Fruit fly (Drosophila melanogaster) whole organism, embryonic: ENCODE measurements around the gene TTLL5.

Experiments used
- BEAF-32 ChIP-seq: fragments of 200-800 bp; sonication (Bioruptor generic); optimal IDR thresholded peaks from 3 replicates; lab custom pipeline; 2017; ENCODE audit warnings: missing biosample characterization, missing genetic modification characterization, mild to moderate bottlenecking, moderate library complexity, missing genetic modification reagents
- Bdp1 ChIP-seq: fragments of 200-800 bp; sonication (Bioruptor generic); optimal IDR thresholded peaks from 3 replicates; lab custom pipeline; 2016; ENCODE audit warnings: missing biosample characterization, missing genetic modification characterization
- CG10209 ChIP-seq: fragments of 200-800 bp; sonication (Bioruptor generic); optimal IDR thresholded peaks from 3 replicates; lab custom pipeline; 2017; ENCODE audit warnings: missing biosample characterization, mild to moderate bottlenecking, missing genetic modification characterization, missing genetic modification reagents
- CG13287 ChIP-seq: fragments of 200-800 bp; sonication (Bioruptor generic); IDR thresholded peaks from 2 replicates; pipeline ENCODE4 v1.3.6; 2022; ENCODE audit warnings: missing biosample characterization, missing genetic modification characterization; ENCODE audit not compliant: partially characterized antibody
- CG1602 ChIP-seq: fragments of 200-800 bp; sonication (Bioruptor generic); optimal IDR thresholded peaks from 3 replicates; lab custom pipeline; 2016; ENCODE audit warnings: missing biosample characterization, missing genetic modification characterization
- CG2116 ChIP-seq: fragments of 200-800 bp; sonication (Bioruptor generic); optimal IDR thresholded peaks from 3 replicates; lab custom pipeline; 2018; ENCODE audit warnings: missing biosample characterization, mild to moderate bottlenecking, missing genetic modification characterization
- CG31388 ChIP-seq: fragments of 200-800 bp; sonication (Bioruptor generic); optimal IDR thresholded peaks from 2 replicates; lab custom pipeline; 2016; ENCODE audit warnings: missing biosample characterization, missing genetic modification characterization
- CG3163 ChIP-seq: fragments of 200-800 bp; sonication (Bioruptor generic); optimal IDR thresholded peaks from 3 replicates; lab custom pipeline; 2016; ENCODE audit warnings: missing biosample characterization, missing genetic modification characterization
- CG3847 ChIP-seq: fragments of 200-800 bp; sonication (Bioruptor generic); IDR thresholded peaks from 2 replicates; pipeline ENCODE4 v1.3.6; 2022; ENCODE audit warnings: missing biosample characterization, missing genetic modification characterization
- CG6791 ChIP-seq: fragments of 200-800 bp; sonication (Bioruptor generic); IDR thresholded peaks from 3 replicates; pipeline ENCODE4 v1.3.6; 2022; ENCODE audit warnings: missing biosample characterization, missing genetic modification characterization; ENCODE audit not compliant: partially characterized antibody
- CG7963 ChIP-seq: fragments of 200-800 bp; sonication (Bioruptor generic); IDR thresholded peaks from 3 replicates; pipeline ENCODE4 v1.3.6; 2022; ENCODE audit warnings: missing biosample characterization, missing genetic modification characterization; ENCODE audit not compliant: partially characterized antibody
- CG8290 ChIP-seq, 3 experiments: fragments of 200-800 bp; sonication (Bioruptor generic); optimal IDR thresholded peaks; 2 replicates each; lab custom pipeline; 2016 to 2019; ENCODE audit warnings: missing biosample characterization in 3 of 3, missing genetic modification characterization in 3 of 3, mild to moderate bottlenecking in 2 of 3, moderate library complexity in 1 of 3
- D ChIP-seq, 2 experiments: fragments of 200-800 bp in 1 of 2; fragments of >200 bp in 1 of 2; sonication (Bioruptor generic) in 1 of 2; optimal IDR thresholded peaks; 2 replicates in 1 of 2; 3 replicates in 1 of 2; lab custom pipeline; 2017; ENCODE audit warnings: mild to moderate bottlenecking in 1 of 2, missing biosample characterization in 1 of 2, missing genetic modification characterization in 1 of 2, missing genetic modification reagents in 1 of 2
- Deaf1 ChIP-seq: fragments of 200-800 bp; optimal IDR thresholded peaks from 3 replicates; lab custom pipeline; 2019; ENCODE audit warnings: missing biosample characterization, mild to moderate bottlenecking, missing genetic modification characterization, moderate library complexity
- Dek ChIP-seq: fragments of 200-800 bp; sonication (Bioruptor generic); optimal IDR thresholded peaks from 3 replicates; lab custom pipeline; 2019; ENCODE audit warnings: missing biosample characterization, mild to moderate bottlenecking, missing genetic modification characterization, moderate library complexity
- Fer1 ChIP-seq: fragments of 200-800 bp; sonication (Bioruptor generic); optimal IDR thresholded peaks from 2 replicates; lab custom pipeline; 2017; ENCODE audit warnings: missing biosample characterization, mild to moderate bottlenecking, missing genetic modification characterization
- HHEX ChIP-seq: fragments of 200-800 bp; sonication (Bioruptor generic); optimal IDR thresholded peaks from 3 replicates; lab custom pipeline; 2017; ENCODE audit warnings: missing biosample characterization, mild to moderate bottlenecking, missing genetic modification characterization, missing genetic modification reagents
- Mad ChIP-seq: fragments of 200-800 bp; sonication (Bioruptor generic); optimal IDR thresholded peaks from 2 replicates; lab custom pipeline; 2016; ENCODE audit warnings: missing biosample characterization, missing genetic modification characterization
- Med ChIP-seq: fragments of 200-800 bp; sonication (Bioruptor generic); peaks from one replicate; lab custom pipeline; 2016; ENCODE audit warnings: missing biosample characterization, missing genetic modification characterization, mild to moderate bottlenecking, inconsistent platforms, moderate library complexity
- Poxn ChIP-seq: fragments of 200-800 bp; sonication (Bioruptor generic); IDR thresholded peaks from 2 replicates; pipeline ENCODE4 v1.3.6; 2022; ENCODE audit warnings: missing biosample characterization, missing genetic modification characterization
- Rfx ChIP-seq: fragments of 200-800 bp; sonication (Bioruptor generic); IDR thresholded peaks from 2 replicates; pipeline ENCODE4 v1.3.6; 2022; ENCODE audit warnings: missing biosample characterization, missing genetic modification characterization
- Rx ChIP-seq: fragments of 200-800 bp; sonication (Bioruptor generic); IDR thresholded peaks from 2 replicates; pipeline ENCODE4 v1.3.6; 2022; ENCODE audit warnings: missing biosample characterization, missing genetic modification characterization
- Trl ChIP-seq, 3 experiments: fragments of >200 bp in 2 of 3; fragments of 200-800 bp in 1 of 3; sonication (Bioruptor generic) in 1 of 3; optimal IDR thresholded peaks; 2 replicates in 1 of 3; 3 replicates in 2 of 3; lab custom pipeline; 2016 to 2017; ENCODE audit warnings: missing biosample characterization in 1 of 3, missing genetic modification characterization in 1 of 3
- aop ChIP-seq: fragments of 200-800 bp; sonication (Bioruptor generic); IDR thresholded peaks from 2 replicates; pipeline ENCODE4 v1.3.6; 2022; ENCODE audit warnings: missing biosample characterization, missing genetic modification characterization
- bsh ChIP-seq, 2 experiments: fragments of 200-800 bp; sonication (Bioruptor generic); optimal IDR thresholded peaks; 2 replicates each; lab custom pipeline; 2017 to 2018; ENCODE audit warnings: mild to moderate bottlenecking in 2 of 2, missing biosample characterization in 2 of 2, missing genetic modification characterization in 2 of 2, moderate library complexity in 1 of 2
- chm ChIP-seq: fragments of 200-800 bp; sonication (Bioruptor generic); IDR thresholded peaks from 2 replicates; pipeline ENCODE4 v1.3.6; 2022; ENCODE audit warnings: missing biosample characterization, missing genetic modification characterization
- emc ChIP-seq: fragments of 200-800 bp; sonication (Bioruptor generic); optimal IDR thresholded peaks from 2 replicates; lab custom pipeline; 2016; ENCODE audit warnings: missing biosample characterization, missing genetic modification characterization
- ewg ChIP-seq: fragments of 200-800 bp; sonication (Bioruptor generic); optimal IDR thresholded peaks from 3 replicates; lab custom pipeline; 2017; ENCODE audit warnings: mild to moderate bottlenecking, missing biosample characterization, missing genetic modification reagents, missing genetic modification characterization
- gce ChIP-seq: fragments of 200-800 bp; sonication (Bioruptor generic); IDR thresholded peaks from 3 replicates; pipeline ENCODE4 v1.3.6; 2022; ENCODE audit warnings: missing biosample characterization, missing genetic modification characterization
- jing ChIP-seq: fragments of 200-800 bp; sonication (Bioruptor generic); optimal IDR thresholded peaks from 2 replicates; lab custom pipeline; 2018; ENCODE audit warnings: missing biosample characterization, mild to moderate bottlenecking, missing genetic modification characterization
- kah ChIP-seq: fragments of 200-800 bp; sonication (Bioruptor generic); optimal IDR thresholded peaks from 2 replicates; lab custom pipeline; 2018; ENCODE audit warnings: missing biosample characterization, mild to moderate bottlenecking, missing genetic modification characterization
- nau ChIP-seq: fragments of 200-800 bp; sonication (Bioruptor generic); optimal IDR thresholded peaks from 3 replicates; lab custom pipeline; 2017; ENCODE audit warnings: missing biosample characterization, mild to moderate bottlenecking, missing genetic modification characterization, missing genetic modification reagents
- onecut ChIP-seq: fragments of 200-800 bp; sonication (Bioruptor generic); IDR thresholded peaks from 2 replicates; pipeline ENCODE4 v1.3.6; 2022; ENCODE audit warnings: missing biosample characterization, missing genetic modification characterization
- row ChIP-seq: fragments of 200-800 bp; sonication (Bioruptor generic); IDR thresholded peaks from 3 replicates; pipeline ENCODE4 v1.3.6; 2022; ENCODE audit warnings: missing biosample characterization, missing genetic modification characterization
- sim ChIP-seq: fragments of 200-800 bp; sonication (Bioruptor generic); IDR thresholded peaks from 2 replicates; pipeline ENCODE4 v1.3.6; 2022; ENCODE audit warnings: missing biosample characterization, missing genetic modification characterization
- sisA ChIP-seq: fragments of 200-800 bp; sonication (Bioruptor generic); IDR thresholded peaks from 2 replicates; pipeline ENCODE4 v1.3.6; 2022; ENCODE audit warnings: missing biosample characterization, missing genetic modification characterization
- trem ChIP-seq: fragments of 200-800 bp; optimal IDR thresholded peaks from 3 replicates; lab custom pipeline; 2019; ENCODE audit warnings: missing biosample characterization, mild to moderate bottlenecking, missing genetic modification characterization, moderate library complexity
- unc-4 ChIP-seq: fragments of 200-800 bp; sonication (Bioruptor generic); IDR thresholded peaks from 2 replicates; pipeline ENCODE4 v1.3.6; 2022; ENCODE audit warnings: missing biosample characterization, missing genetic modification characterization; ENCODE audit not compliant: partially characterized antibody
- wdn ChIP-seq: fragments of 200-800 bp; sonication (Bioruptor generic); IDR thresholded peaks from 2 replicates; pipeline ENCODE4 v1.3.6; 2022; ENCODE audit warnings: missing biosample characterization, missing genetic modification characterization
- zfh1 ChIP-seq: fragments of 200-800 bp; sonication (Bioruptor generic); IDR thresholded peaks from 3 replicates; pipeline ENCODE4 v1.3.6; 2022; ENCODE audit warnings: missing biosample characterization, missing genetic modification characterization

TTLL5 gene

dm6 chr3R:25137565-25138367 lies 15.0 kb upstream of the TTLL5 start, which contains the start of gene danr (continued):
- TF ChIP-seq CG31388 (GFP tag; lab: Kevin White, UChicago) = no peak
- TF ChIP-seq Rfx (GFP tag; lab: Robert Waterston, UW) = no peak
- TF ChIP-seq HHEX (GFP tag; lab: Kevin White, UChicago) = no peak
- TF ChIP-seq BEAF-32 (GFP tag; lab: Kevin White, UChicago) = no peak
- no peak for TF ChIP-seq aop (GFP tag; lab: Robert Waterston, UW)
- TF ChIP-seq Poxn (GFP tag; lab: Robert Waterston, UW) = no peak
- no peak for TF ChIP-seq nau (GFP tag; lab: Kevin White, UChicago)
- TF ChIP-seq chm = peak; percentile 16; the same call in 1 of the 2 replicates
- no peak for TF ChIP-seq jing (GFP tag; lab: Kevin White, UChicago)
- TF ChIP-seq sisA = no peak
- TF ChIP-seq emc (GFP tag; lab: Kevin White, UChicago) = no peak
- TF ChIP-seq Mad (GFP tag; lab: Kevin White, UChicago) = no peak
- TF ChIP-seq Bdp1 (GFP tag; lab: Kevin White, UChicago) = no peak
- TF ChIP-seq Fer1 (GFP tag; lab: Kevin White, UChicago) = no peak
- TF ChIP-seq bsh (GFP tag; optimal IDR thresholded peaks at IDR 0.05; lab: Kevin White, UChicago) = peak in 1 of 2 experiments; percentile 50
- TF ChIP-seq row (GFP tag; lab: Robert Waterston, UW) = no peak
- no peak for TF ChIP-seq CG3847
- TF ChIP-seq Rx (GFP tag; lab: Robert Waterston, UW) = no peak
- TF ChIP-seq Med (GFP tag; lab: Kevin White, UChicago) = no peak
- TF ChIP-seq CG1602 (GFP tag; lab: Kevin White, UChicago) = no peak
- no peak for TF ChIP-seq Dek (tag; lab: Kevin White, UChicago)
- TF ChIP-seq zfh1 (GFP tag; lab: Robert Waterston, UW) = no peak
- no peak for TF ChIP-seq sim (GFP tag; lab: Robert Waterston, UW)
- TF ChIP-seq gce (GFP tag; lab: Robert Waterston, UW) = no peak
- no peak for TF ChIP-seq CG13287
- no peak for TF ChIP-seq CG6791 (GFP tag; lab: Robert Waterston, UW)
- TF ChIP-seq CG7963 = no peak
- TF ChIP-seq CG3163 (GFP tag; lab: Kevin White, UChicago) = peak; percentile 63
- no peak for TF ChIP-seq CG10209 (GFP tag; lab: Kevin White, UChicago)
- peak; percentile 68 to 87 for TF ChIP-seq Trl (optimal IDR thresholded peaks at IDR 0.05; lab: Kevin White, UChicago)
- TF ChIP-seq Trl (GFP tag; optimal IDR thresholded peaks at IDR 0.05; lab: Kevin White, UChicago) = no peak
- TF ChIP-seq wdn = no peak
- no peak for TF ChIP-seq kah
- peak; percentile 57 for TF ChIP-seq D (optimal IDR thresholded peaks at IDR 0.05; lab: Kevin White, UChicago)
- TF ChIP-seq D (GFP tag; optimal IDR thresholded peaks at IDR 0.05; lab: Kevin White, UChicago) = no peak
- peak; percentile 92 for TF ChIP-seq Deaf1 (tag; lab: Kevin White, UChicago)
- no peak for TF ChIP-seq trem (tag; lab: Kevin White, UChicago)
- TF ChIP-seq CG8290 (GFP tag; optimal IDR thresholded peaks at IDR 0.05; lab: Kevin White, UChicago) = no peak
- no peak for TF ChIP-seq CG8290 (tag; optimal IDR thresholded peaks at IDR 0.05; lab: Kevin White, UChicago)

dm6 chr3R:25131042-25131441 lies 8.3 kb upstream of the TTLL5 start, which contains the start of gene Bili:
Gene Bili, plus strand, starts transcription at chr3R:25131306.
- peak; percentile 89 for TF ChIP-seq onecut
- peak; percentile 24 for TF ChIP-seq CG2116 (GFP tag; lab: Kevin White, UChicago)
- peak; percentile 42; the same call in 1 of the 2 replicates for TF ChIP-seq unc-4
- peak; percentile 69 for TF ChIP-seq ewg (GFP tag; lab: Kevin White, UChicago)
- TF ChIP-seq, all 482 proteins: peak for 4; not testable (repeated sequence) for 478
